Fruit fly (Drosophila melanogaster) whole organism, prepupa: Measurements from ENCODE around the gene CG16727.

Experiments used
- Blimp-1 ChIP-seq: fragments of 200-800 bp; sonication (Bioruptor generic); optimal IDR thresholded peaks from 3 replicates; lab custom pipeline; 2017; ENCODE audit warnings: missing biosample characterization, missing genetic modification characterization, mild to moderate bottlenecking, moderate library complexity, missing genetic modification reagents
- CG10631 ChIP-seq: fragments of 200-800 bp; sonication (Bioruptor generic); optimal IDR thresholded peaks from 2 replicates; lab custom pipeline; 2016; ENCODE audit warnings: missing biosample characterization, missing genetic modification characterization
- CG10669 ChIP-seq: fragments of 200-800 bp; sonication (Bioruptor generic); optimal IDR thresholded peaks from 3 replicates; lab custom pipeline; 2018; ENCODE audit warnings: missing biosample characterization, mild to moderate bottlenecking, missing genetic modification characterization, moderate library complexity
- CG11294 ChIP-seq: fragments of 200-800 bp; sonication (Bioruptor generic); IDR thresholded peaks from 2 replicates; pipeline ENCODE4 v1.3.6; 2022; ENCODE audit warnings: missing biosample characterization, missing genetic modification characterization
- CG11762 ChIP-seq: fragments of 200-800 bp; sonication (Bioruptor generic); optimal IDR thresholded peaks from 3 replicates; lab custom pipeline; 2016; ENCODE audit warnings: missing biosample characterization, missing genetic modification characterization; ENCODE audit not compliant: insufficient read depth
- CG11902 ChIP-seq: fragments of 200-800 bp; sonication (Bioruptor generic); optimal IDR thresholded peaks from 3 replicates; lab custom pipeline; 2016; ENCODE audit warnings: missing biosample characterization, missing genetic modification characterization
- CG16779 ChIP-seq: fragments of 200-800 bp; sonication (Bioruptor generic); optimal IDR thresholded peaks from 3 replicates; lab custom pipeline; 2017; ENCODE audit warnings: missing biosample characterization, mild to moderate bottlenecking, missing genetic modification characterization
- CG3032 ChIP-seq: fragments of 200-800 bp; optimal IDR thresholded peaks from 2 replicates; lab custom pipeline; 2019; ENCODE audit warnings: missing biosample characterization, mild to moderate bottlenecking, missing genetic modification characterization, moderate library complexity
- CG31627 ChIP-seq: fragments of 200-800 bp; sonication (Bioruptor generic); optimal IDR thresholded peaks from 3 replicates; lab custom pipeline; 2016; ENCODE audit warnings: missing biosample characterization, missing genetic modification characterization
- CG34406 ChIP-seq: fragments of 200-800 bp; sonication (Bioruptor generic); optimal IDR thresholded peaks from 3 replicates; lab custom pipeline; 2016; ENCODE audit warnings: missing biosample characterization, missing genetic modification characterization
- CG4318 ChIP-seq: fragments of 200-800 bp; sonication (Bioruptor generic); optimal IDR thresholded peaks from 3 replicates; lab custom pipeline; 2017; ENCODE audit warnings: missing biosample characterization, mild to moderate bottlenecking, missing genetic modification characterization
- CG6163 ChIP-seq: fragments of 200-800 bp; sonication (Bioruptor generic); IDR thresholded peaks from 3 replicates; pipeline ENCODE4 v1.3.6; 2022; ENCODE audit warnings: missing biosample characterization, missing genetic modification characterization
- CG6792 ChIP-seq: fragments of 200-800 bp; sonication (Bioruptor generic); optimal IDR thresholded peaks from 3 replicates; lab custom pipeline; 2016; ENCODE audit warnings: missing biosample characterization, missing genetic modification characterization
- CG6854 ChIP-seq: fragments of 200-800 bp; sonication (Bioruptor generic); optimal IDR thresholded peaks from 2 replicates; lab custom pipeline; 2017; ENCODE audit warnings: missing biosample characterization, mild to moderate bottlenecking, missing genetic modification characterization
- CG7368 ChIP-seq: fragments of 200-800 bp; sonication (Bioruptor generic); optimal IDR thresholded peaks from 3 replicates; lab custom pipeline; 2016; ENCODE audit warnings: missing biosample characterization, missing genetic modification characterization
- CG8319 ChIP-seq: fragments of 200-800 bp; sonication (Bioruptor generic); optimal IDR thresholded peaks from 3 replicates; lab custom pipeline; 2016; ENCODE audit warnings: missing biosample characterization, missing genetic modification characterization
- CG8632 ChIP-seq: fragments of 200-800 bp; sonication (Bioruptor generic); optimal IDR thresholded peaks from 3 replicates; lab custom pipeline; 2016; ENCODE audit warnings: missing biosample characterization, missing genetic modification characterization
- CG9139 ChIP-seq: fragments of 200-800 bp; sonication (Bioruptor generic); optimal IDR thresholded peaks from 3 replicates; lab custom pipeline; 2017; ENCODE audit warnings: missing biosample characterization, mild to moderate bottlenecking, missing genetic modification characterization
- Eip75B ChIP-seq: fragments of 200-800 bp; sonication (Bioruptor generic); optimal IDR thresholded peaks from 3 replicates; lab custom pipeline; 2016; ENCODE audit warnings: missing biosample characterization, missing genetic modification characterization
- Eip78C ChIP-seq: fragments of 200-800 bp; sonication (Bioruptor generic); peaks from one replicate; lab custom pipeline; 2016; ENCODE audit warnings: missing biosample characterization, missing genetic modification characterization
- Eip93F ChIP-seq: fragments of 200-800 bp; sonication (Bioruptor generic); optimal IDR thresholded peaks from 2 replicates; lab custom pipeline; 2016; ENCODE audit warnings: missing biosample characterization, mild to moderate bottlenecking, missing genetic modification characterization
- Ets21C ChIP-seq: fragments of 200-800 bp; sonication (Bioruptor generic); optimal IDR thresholded peaks from 3 replicates; lab custom pipeline; 2016; ENCODE audit warnings: missing biosample characterization, missing genetic modification characterization
- Ets96B ChIP-seq: fragments of 200-800 bp; optimal IDR thresholded peaks from 2 replicates; lab custom pipeline; 2019; ENCODE audit warnings: missing biosample characterization, mild to moderate bottlenecking, missing genetic modification characterization, moderate library complexity
- Hr38 ChIP-seq: sonication (Bioruptor generic); optimal IDR thresholded peaks from 2 replicates; lab custom pipeline; 2016; ENCODE audit warnings: missing biosample characterization, missing genetic modification characterization
- Hr39 ChIP-seq: fragments of 200-800 bp; sonication (Bioruptor generic); optimal IDR thresholded peaks from 2 replicates; lab custom pipeline; 2016; ENCODE audit warnings: missing biosample characterization, missing genetic modification characterization
- Lpt ChIP-seq: fragments of 200-800 bp; sonication (Bioruptor generic); optimal IDR thresholded peaks from 3 replicates; lab custom pipeline; 2016; ENCODE audit warnings: missing biosample characterization, missing genetic modification characterization
- Met ChIP-seq: fragments of 200-800 bp; sonication (Bioruptor generic); optimal IDR thresholded peaks from 3 replicates; lab custom pipeline; 2016; ENCODE audit warnings: missing biosample characterization, missing genetic modification characterization
- Sox102F ChIP-seq: fragments of 200-800 bp; sonication (Bioruptor generic); optimal IDR thresholded peaks from 2 replicates; lab custom pipeline; 2016; ENCODE audit warnings: missing biosample characterization, mild to moderate bottlenecking, missing genetic modification characterization
- Sox14 ChIP-seq: fragments of 200-800 bp; sonication (Bioruptor generic); optimal IDR thresholded peaks from 3 replicates; lab custom pipeline; 2016; ENCODE audit warnings: missing biosample characterization, missing genetic modification characterization
- Sox15 ChIP-seq: fragments of 200-800 bp; sonication (Bioruptor generic); optimal IDR thresholded peaks from 3 replicates; lab custom pipeline; 2016; ENCODE audit warnings: missing biosample characterization, missing genetic modification characterization
- achi ChIP-seq: fragments of 200-800 bp; sonication (Bioruptor generic); optimal IDR thresholded peaks from 3 replicates; lab custom pipeline; 2016; ENCODE audit warnings: missing biosample characterization, missing genetic modification characterization
- acj6 ChIP-seq: fragments of 200-800 bp; sonication (Bioruptor generic); optimal IDR thresholded peaks from 3 replicates; lab custom pipeline; 2016; ENCODE audit warnings: missing biosample characterization, missing genetic modification characterization
- cyc ChIP-seq: fragments of 200-800 bp; sonication (Bioruptor generic); optimal IDR thresholded peaks from 3 replicates; lab custom pipeline; 2016; ENCODE audit warnings: missing biosample characterization, missing genetic modification characterization
- esn ChIP-seq: fragments of 200-800 bp; sonication (Bioruptor generic); optimal IDR thresholded peaks from 2 replicates; lab custom pipeline; 2016; ENCODE audit warnings: missing biosample characterization, mild to moderate bottlenecking, missing genetic modification characterization, moderate library complexity
- fd59A ChIP-seq: fragments of 200-800 bp; sonication (Bioruptor generic); optimal IDR thresholded peaks from 2 replicates; lab custom pipeline; 2017; ENCODE audit warnings: missing biosample characterization, mild to moderate bottlenecking, missing genetic modification characterization, missing genetic modification reagents
- fd85E ChIP-seq: fragments of 200-800 bp; sonication (Bioruptor generic); optimal IDR thresholded peaks from 3 replicates; lab custom pipeline; 2016; ENCODE audit warnings: missing biosample characterization, missing genetic modification characterization
- fkh ChIP-seq: fragments of 200-800 bp; sonication (Bioruptor generic); optimal IDR thresholded peaks from 3 replicates; lab custom pipeline; 2017; ENCODE audit warnings: missing biosample characterization, mild to moderate bottlenecking, missing genetic modification characterization, moderate library complexity
- lz ChIP-seq: fragments of 200-800 bp; sonication (Bioruptor generic); optimal IDR thresholded peaks from 3 replicates; lab custom pipeline; 2016; ENCODE audit warnings: missing biosample characterization, missing genetic modification characterization
- net ChIP-seq: fragments of 200-800 bp; sonication (Bioruptor generic); optimal IDR thresholded peaks from 3 replicates; lab custom pipeline; 2016; ENCODE audit warnings: missing biosample characterization, missing genetic modification characterization
- salr ChIP-seq, 2 experiments: fragments of 200-800 bp; sonication (Bioruptor generic); optimal IDR thresholded peaks; 3 replicates each; lab custom pipeline; 2016 to 2018; ENCODE audit warnings: missing biosample characterization in 2 of 2, missing genetic modification characterization in 2 of 2, mild to moderate bottlenecking in 1 of 2
- spab ChIP-seq: fragments of 200-800 bp; sonication (Bioruptor generic); optimal IDR thresholded peaks from 2 replicates; lab custom pipeline; 2017; ENCODE audit warnings: missing biosample characterization, mild to moderate bottlenecking, missing genetic modification characterization, missing genetic modification reagents
- ss ChIP-seq, 2 experiments: fragments of 200-800 bp; sonication (Bioruptor generic); optimal IDR thresholded peaks; 2 replicates in 1 of 2; 3 replicates in 1 of 2; lab custom pipeline; 2017 to 2018; ENCODE audit warnings: mild to moderate bottlenecking in 2 of 2, missing biosample characterization in 2 of 2, missing genetic modification characterization in 2 of 2, moderate library complexity in 1 of 2
- topi ChIP-seq: fragments of 200-800 bp; sonication (Bioruptor generic); optimal IDR thresholded peaks from 3 replicates; lab custom pipeline; 2016; ENCODE audit warnings: missing biosample characterization, missing genetic modification characterization
- vri ChIP-seq: fragments of 200-800 bp; sonication (Bioruptor generic); optimal IDR thresholded peaks from 3 replicates; lab custom pipeline; 2016; ENCODE audit warnings: missing biosample characterization, mild to moderate bottlenecking, missing genetic modification characterization

The CG16727 gene

DNA sequence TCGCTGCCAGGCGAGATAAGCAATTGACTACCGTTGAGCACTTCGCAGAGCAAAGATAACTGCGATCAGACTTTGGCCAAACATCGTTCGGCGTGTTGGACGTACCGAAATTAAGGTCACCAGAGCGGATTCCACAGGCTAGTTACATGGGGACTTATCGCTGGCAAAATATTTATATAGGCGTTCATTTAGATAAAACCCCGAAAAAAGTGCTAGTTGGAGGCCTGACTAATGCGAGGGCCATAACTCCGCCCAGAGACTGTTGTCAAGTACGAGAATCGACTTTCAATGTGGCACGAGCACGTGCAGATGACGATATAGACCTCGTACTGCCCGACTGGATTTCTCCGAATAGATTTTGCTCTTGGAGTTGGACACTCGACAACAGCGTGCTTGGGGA, 6.7 kb downstream of the CG16727 start:
- TF ChIP-seq fkh: peak; percentile 41
- TF ChIP-seq CG11762 (GFP tag; lab: Kevin White, UChicago): no peak
- TF ChIP-seq spab (GFP tag; lab: Kevin White, UChicago): no peak
- TF ChIP-seq, all 60 proteins: peak for 1

dm6 chr3R:19620953-19621352, 7.8 kb downstream of the CG16727 start:
- TF ChIP-seq CG11294 (GFP tag; lab: Robert Waterston, UW) (no peak), CG31627 (no peak), fkh (peak; percentile 42), CG6163 (GFP tag; lab: Robert Waterston, UW) (peak; percentile 14; the same call in 1 of the 3 replicates), Ets96B (tag; lab: Kevin White, UChicago) (no peak), Eip78C (GFP tag; lab: Kevin White, UChicago) (peak; percentile 25), Blimp-1 (GFP tag; lab: Kevin White, UChicago) (no peak), CG10631 (GFP tag; lab: Kevin White, UChicago) (no peak), CG7368 (GFP tag; lab: Kevin White, UChicago) (no peak)

DNA sequence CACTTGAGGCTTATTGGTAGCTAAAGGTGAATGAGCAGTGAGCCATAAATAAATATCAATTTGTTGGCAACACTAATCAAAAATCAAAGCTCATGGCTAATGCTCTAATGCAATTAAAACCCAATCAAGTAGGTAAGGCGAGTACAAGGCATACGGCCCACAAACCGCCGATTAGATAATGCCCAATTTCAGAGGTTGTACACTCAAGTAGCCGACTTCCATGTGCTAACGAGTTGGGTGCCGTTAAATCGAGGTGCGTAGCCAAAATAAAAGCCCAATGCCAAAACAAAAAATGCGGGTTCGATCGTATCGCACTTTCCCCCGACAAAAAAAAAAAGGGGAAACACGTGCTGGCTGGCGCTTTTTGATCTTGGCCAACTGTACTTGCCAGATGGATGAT, 8.8 kb downstream of the CG16727 start:
- TF ChIP-seq Hr39 (GFP tag; lab: Kevin White, UChicago) (no peak), CG11902 (GFP tag; lab: Kevin White, UChicago) (no peak), CG16779 (tag; lab: Kevin White, UChicago) (no peak), fkh (no peak), vri (peak; percentile 62), Met (GFP tag; lab: Kevin White, UChicago) (no peak), Hr38 (GFP tag; lab: Kevin White, UChicago) (no peak), achi (GFP tag; lab: Kevin White, UChicago) (no peak)
- TF ChIP-seq, all 60 proteins: peak for 1

- TF ChIP-seq topi (GFP tag; lab: Kevin White, UChicago): peak; percentile 80
- peak; percentile 69 for TF ChIP-seq CG8632 (GFP tag; lab: Kevin White, UChicago)
- peak; percentile 81 for TF ChIP-seq Met (GFP tag; lab: Kevin White, UChicago)
- TF ChIP-seq fkh: no peak
- peak; percentile 43 for TF ChIP-seq fd59A
- TF ChIP-seq CG7368 (GFP tag; lab: Kevin White, UChicago): peak; percentile 25
- TF ChIP-seq spab (GFP tag; lab: Kevin White, UChicago): peak; percentile 32
- TF ChIP-seq CG8319 (GFP tag; lab: Kevin White, UChicago): peak; percentile 53
- no peak for TF ChIP-seq CG16779 (tag; lab: Kevin White, UChicago)
- peak; percentile 70 for TF ChIP-seq achi (GFP tag; lab: Kevin White, UChicago)
- TF ChIP-seq Hr39 (GFP tag; lab: Kevin White, UChicago): peak; percentile 80
- peak; percentile 54 for TF ChIP-seq CG3032 (tag; lab: Kevin White, UChicago)
- peak; percentile 59 for TF ChIP-seq CG4318 (GFP tag; lab: Kevin White, UChicago)
- TF ChIP-seq Eip78C (GFP tag; lab: Kevin White, UChicago): peak; percentile 94
- peak; percentile 70 for TF ChIP-seq Ets21C (GFP tag; lab: Kevin White, UChicago)
- no peak for TF ChIP-seq fd85E (GFP tag; lab: Kevin White, UChicago)
- peak; percentile 77 for TF ChIP-seq cyc (GFP tag; lab: Kevin White, UChicago)
- TF ChIP-seq esn: peak; percentile 82
- peak; percentile 81 for TF ChIP-seq acj6
- TF ChIP-seq CG11762 (GFP tag; lab: Kevin White, UChicago): peak; percentile 57
- no peak for TF ChIP-seq CG6854 (GFP tag; lab: Kevin White, UChicago)
- TF ChIP-seq Eip93F (GFP tag; lab: Kevin White, UChicago): no peak
- TF ChIP-seq net (GFP tag; lab: Kevin White, UChicago): peak; percentile 66
- peak in 1 of 2 experiments; percentile 50 for TF ChIP-seq ss (GFP tag; optimal IDR thresholded peaks at IDR 0.05; lab: Kevin White, UChicago)
- peak; percentile 83 for TF ChIP-seq Eip75B (GFP tag; lab: Kevin White, UChicago)
- TF ChIP-seq CG6792 (GFP tag; lab: Kevin White, UChicago): peak; percentile 78
- TF ChIP-seq salr (GFP tag; optimal IDR thresholded peaks at IDR 0.05; lab: Kevin White, UChicago): peak; percentile 29 to 46
- TF ChIP-seq CG9139 (GFP tag; lab: Kevin White, UChicago): peak; percentile 37
- TF ChIP-seq CG34406: peak; percentile 76
- peak; percentile 77 for TF ChIP-seq lz (GFP tag; lab: Kevin White, UChicago)
- TF ChIP-seq Sox14 (GFP tag; lab: Kevin White, UChicago): peak; percentile 78
- peak; percentile 64 for TF ChIP-seq Sox102F
- peak; percentile 68 for TF ChIP-seq Lpt
- TF ChIP-seq CG10669 (GFP tag; lab: Kevin White, UChicago): peak; percentile 65
- peak; percentile 60 for TF ChIP-seq CG10631 (GFP tag; lab: Kevin White, UChicago)
- peak; percentile 66 for TF ChIP-seq Sox15 (GFP tag; lab: Kevin White, UChicago)
These were observed 10.4 kb downstream of the CG16727 start for dm6 chr3R:19623606-19624005.
